Worm (Caenorhabditis elegans) whole organism, midembryonic: ENCODE measurements around the gene mltn-7.

Source experiments
- T22C8.4 ChIP-seq: fragments of 200-800 bp; sonication (Bioruptor generic); IDR thresholded peaks from 2 replicates; pipeline ENCODE4 v1.3.6; 2022; ENCODE audit warnings: missing genetic modification characterization, missing compliant biosample characterization
- cog-1 ChIP-seq: sonication (generic microtip); optimal IDR thresholded peaks from 2 replicates; lab custom pipeline; 2016; ENCODE audit warnings: missing genetic modification characterization, missing compliant biosample characterization
- flt-1 ChIP-seq: fragments of 200-800 bp; sonication (Bioruptor generic); IDR thresholded peaks from 2 replicates; pipeline ENCODE4 v1.3.6; 2022; ENCODE audit warnings: missing genetic modification characterization, missing compliant biosample characterization
- klf-2 ChIP-seq: fragments of 200-800 bp; sonication (Bioruptor generic); conservative IDR thresholded peaks from 2 replicates; pipeline ENCODE4 v1.3.6; 2022; ENCODE audit warnings: missing genetic modification reagents, missing genetic modification characterization, missing compliant biosample characterization
- med-1 ChIP-seq: sonication (generic microtip); optimal IDR thresholded peaks from 2 replicates; lab custom pipeline; 2017; ENCODE audit warnings: missing genetic modification characterization, mild to moderate bottlenecking, missing compliant biosample characterization, antibody characterized with exemption, missing genetic modification reagents; ENCODE audit not compliant: insufficient read depth
- ref-1 ChIP-seq: fragments of 200-800 bp; sonication (Bioruptor generic); conservative IDR thresholded peaks from 2 replicates; pipeline ENCODE4 v1.3.6; 2022; ENCODE audit warnings: missing genetic modification reagents, missing genetic modification characterization, missing compliant biosample characterization
- tab-1 ChIP-seq: fragments of 200-800 bp; sonication (Bioruptor generic); IDR thresholded peaks from 2 replicates; pipeline ENCODE4 v1.3.6; 2022; ENCODE audit warnings: missing genetic modification characterization, missing compliant biosample characterization
- ztf-23 ChIP-seq: fragments of 200-800 bp; sonication (Bioruptor generic); IDR thresholded peaks from 2 replicates; pipeline ENCODE4 v1.3.6; 2022; ENCODE audit warnings: missing genetic modification reagents, missing genetic modification characterization, missing compliant biosample characterization
- ztf-29 ChIP-seq: fragments of 200-800 bp; sonication (Bioruptor generic); IDR thresholded peaks from 2 replicates; pipeline ENCODE4 v1.3.6; 2022; ENCODE audit warnings: missing genetic modification reagents, missing genetic modification characterization, missing compliant biosample characterization

Gene mltn-7

ce11 chrV:370033-370432, at the start of gene mltn-7:
mltn-7 (plus strand) TSS chrV:370333.
- TF ChIP-seq flt-1 (GFP tag; lab: Robert Waterston, UW), result no peak
- TF ChIP-seq ref-1, result no peak

ce11 chrV:330625-331024, 39.5 kb upstream of the mltn-7 start, which contains the start of gene abt-4:
abt-4 (minus strand) TSS chrV:330725.
- no peak for TF ChIP-seq cog-1 (tag; lab: Kevin White, UChicago)
- TF ChIP-seq ztf-23 (GFP tag; lab: Robert Waterston, UW), result no peak
- no peak for TF ChIP-seq ref-1
- TF ChIP-seq flt-1 (GFP tag; lab: Robert Waterston, UW), result no peak
- no peak for TF ChIP-seq T22C8.4 (GFP tag; lab: Robert Waterston, UW)
- no peak for TF ChIP-seq ztf-29
- no peak for TF ChIP-seq med-1 (GFP tag; lab: Kevin White, UChicago)
- no peak for TF ChIP-seq tab-1 (GFP tag; lab: Robert Waterston, UW)
- no peak for TF ChIP-seq klf-2 (GFP tag; lab: Robert Waterston, UW)

ce11 chrV:331245-331644, 38.9 kb upstream of the mltn-7 start:
- TF ChIP-seq ref-1 (no peak), tab-1 (GFP tag; lab: Robert Waterston, UW) (no peak), ztf-29 (no peak), ztf-23 (GFP tag; lab: Robert Waterston, UW) (no peak), flt-1 (GFP tag; lab: Robert Waterston, UW) (no peak), med-1 (GFP tag; lab: Kevin White, UChicago) (no peak)

- TF ChIP-seq ztf-23 (GFP tag; lab: Robert Waterston, UW) (no peak), ref-1 (no peak)
These were observed 37.5 kb upstream of the mltn-7 start for ce11 chrV:332585-332984.

- no peak for TF ChIP-seq tab-1 (GFP tag; lab: Robert Waterston, UW)
- no peak for TF ChIP-seq ref-1
- no peak for TF ChIP-seq klf-2 (GFP tag; lab: Robert Waterston, UW)
- TF ChIP-seq ztf-23 (GFP tag; lab: Robert Waterston, UW), result no peak
- TF ChIP-seq T22C8.4 (GFP tag; lab: Robert Waterston, UW), result no peak
- TF ChIP-seq med-1 (GFP tag; lab: Kevin White, UChicago), result no peak
- no peak for TF ChIP-seq ztf-29
These were observed 36.4 kb upstream of the mltn-7 start for ce11 chrV:333713-334112.

ce11 chrV:336350-336749, 33.8 kb upstream of the mltn-7 start, which contains the start of gene dmd-8:
dmd-8 (minus strand) TSS chrV:336450.
- no peak for TF ChIP-seq ref-1
- TF ChIP-seq tab-1 (GFP tag; lab: Robert Waterston, UW), result no peak

ce11 chrV:342346-342745, 27.8 kb upstream of the mltn-7 start:
- no peak for TF ChIP-seq med-1 (GFP tag; lab: Kevin White, UChicago)

- TF ChIP-seq flt-1 (GFP tag; lab: Robert Waterston, UW) (no peak), klf-2 (GFP tag; lab: Robert Waterston, UW) (no peak)
These were observed 27.0 kb upstream of the mltn-7 start, which contains the start of gene wago-10 for ce11 chrV:343128-343527. wago-10 (plus strand) TSS chrV:343428.

- TF ChIP-seq klf-2 (GFP tag; lab: Robert Waterston, UW), result no peak
- TF ChIP-seq ref-1, result no peak
- no peak for TF ChIP-seq tab-1 (GFP tag; lab: Robert Waterston, UW)
- no peak for TF ChIP-seq T22C8.4 (GFP tag; lab: Robert Waterston, UW)
- no peak for TF ChIP-seq flt-1 (GFP tag; lab: Robert Waterston, UW)
- TF ChIP-seq cog-1 (tag; lab: Kevin White, UChicago), result no peak
- no peak for TF ChIP-seq ztf-29
- TF ChIP-seq med-1 (GFP tag; lab: Kevin White, UChicago), result no peak
These were observed 26.6 kb upstream of the mltn-7 start for ce11 chrV:343546-343945.

- TF ChIP-seq T22C8.4 (GFP tag; lab: Robert Waterston, UW) (no peak), ztf-23 (GFP tag; lab: Robert Waterston, UW) (no peak)
These were observed 24.1 kb upstream of the mltn-7 start for ce11 chrV:346005-346404.

ce11 chrV:347561-348345, 22.4 kb upstream of the mltn-7 start:
- TF ChIP-seq flt-1 (GFP tag; lab: Robert Waterston, UW), result no peak
- no peak for TF ChIP-seq med-1 (GFP tag; lab: Kevin White, UChicago)
- no peak for TF ChIP-seq ztf-29
- TF ChIP-seq klf-2 (GFP tag; lab: Robert Waterston, UW), result no peak
- TF ChIP-seq ztf-23 (GFP tag; lab: Robert Waterston, UW), result no peak
- no peak for TF ChIP-seq ref-1
- TF ChIP-seq T22C8.4 (GFP tag; lab: Robert Waterston, UW), result no peak
- no peak for TF ChIP-seq cog-1 (tag; lab: Kevin White, UChicago)
- no peak for TF ChIP-seq tab-1 (GFP tag; lab: Robert Waterston, UW)
